Worm (Caenorhabditis elegans) whole organism, L3 larva: ENCODE data around the gene fbxa-12.

Experiments
- ceh-28 ChIP-seq: fragments of 150-350 bp; optimal IDR thresholded peaks from 2 replicates; lab custom pipeline; 2014; ENCODE audit warnings: missing biosample characterization, missing genetic modification reagents, missing genetic modification characterization
- ceh-82 ChIP-seq: fragments of 150-350 bp; optimal IDR thresholded peaks from 2 replicates; lab custom pipeline; 2014; ENCODE audit warnings: missing biosample characterization, missing genetic modification characterization
- ceh-9 ChIP-seq: sonication (generic microtip); optimal IDR thresholded peaks from 2 replicates; lab custom pipeline; 2018; ENCODE audit warnings: missing biosample characterization, missing genetic modification characterization
- daf-12 ChIP-seq: fragments of 150-350 bp; optimal IDR thresholded peaks from 2 replicates; lab custom pipeline; 2014; ENCODE audit warnings: missing biosample characterization, missing genetic modification reagents, missing genetic modification characterization
- egl-27 ChIP-seq: sonication (generic microtip); optimal IDR thresholded peaks from 4 replicates; lab custom pipeline; 2017; ENCODE audit warnings: missing biosample characterization, missing genetic modification reagents, missing genetic modification characterization
- egl-5 ChIP-seq: fragments of 150-350 bp; optimal IDR thresholded peaks from 2 replicates; lab custom pipeline; 2017; ENCODE audit warnings: missing biosample characterization, missing genetic modification reagents, missing genetic modification characterization, inconsistent platforms
- elt-1 ChIP-seq: fragments of 150-350 bp; optimal IDR thresholded peaks from 2 replicates; lab custom pipeline; 2014; ENCODE audit warnings: missing biosample characterization, missing genetic modification characterization
- elt-2 ChIP-seq: sonication (generic microtip); optimal IDR thresholded peaks from 2 replicates; lab custom pipeline; 2016; ENCODE audit warnings: missing genetic modification reagents, mild to moderate bottlenecking, missing genetic modification characterization, missing compliant biosample characterization
- elt-3 ChIP-seq, 3 experiments: fragments of 150-350 bp in 1 of 3; sonication (generic microtip) in 2 of 3; optimal IDR thresholded peaks; 2 replicates in 2 of 3; 4 replicates in 1 of 3; lab custom pipeline; 2014 to 2017; ENCODE audit warnings: missing biosample characterization in 3 of 3, missing genetic modification characterization in 3 of 3
- eor-1 ChIP-seq, 2 experiments: fragments of 150-350 bp; optimal IDR thresholded peaks; 2 replicates each; lab custom pipeline; 2014 to 2018; ENCODE audit warnings: missing biosample characterization in 2 of 2, missing genetic modification characterization in 2 of 2
- fkh-10 ChIP-seq: sonication (generic microtip); optimal IDR thresholded peaks from 2 replicates; lab custom pipeline; 2017; ENCODE audit warnings: missing biosample characterization, missing genetic modification reagents, missing genetic modification characterization
- fkh-2 ChIP-seq: fragments of 150-350 bp; optimal IDR thresholded peaks from 2 replicates; lab custom pipeline; 2014; ENCODE audit warnings: missing biosample characterization, missing genetic modification reagents, missing genetic modification characterization
- fos-1 ChIP-seq: fragments of 150-350 bp; optimal IDR thresholded peaks from 2 replicates; lab custom pipeline; 2014; ENCODE audit warnings: missing biosample characterization, missing genetic modification characterization
- jun-1 ChIP-seq: fragments of 150-350 bp; optimal IDR thresholded peaks from 2 replicates; lab custom pipeline; 2014; ENCODE audit warnings: missing biosample characterization, missing genetic modification reagents, missing genetic modification characterization
- lin-15B ChIP-seq: fragments of 150-350 bp; optimal IDR thresholded peaks from 2 replicates; lab custom pipeline; 2014; ENCODE audit warnings: missing biosample characterization, missing genetic modification characterization
- lsy-12 ChIP-seq: sonication (generic microtip); optimal IDR thresholded peaks from 2 replicates; lab custom pipeline; 2016; ENCODE audit warnings: mild to moderate bottlenecking, missing genetic modification characterization, missing compliant biosample characterization
- mml-1 ChIP-seq: fragments of 150-350 bp; sonication (generic microtip); optimal IDR thresholded peaks from 3 replicates; lab custom pipeline; 2014; ENCODE audit warnings: missing biosample characterization, missing genetic modification characterization
- nfya-1 ChIP-seq: sonication (generic microtip); optimal IDR thresholded peaks from 2 replicates; lab custom pipeline; 2017; ENCODE audit warnings: missing genetic modification characterization, mild to moderate bottlenecking, missing compliant biosample characterization, antibody characterized with exemption, moderate library complexity; ENCODE audit not compliant: insufficient read depth
- nhr-11 ChIP-seq: fragments of 150-350 bp; optimal IDR thresholded peaks from 2 replicates; lab custom pipeline; 2014; ENCODE audit warnings: missing biosample characterization, missing genetic modification characterization
- nhr-12 ChIP-seq: fragments of 150-350 bp; optimal IDR thresholded peaks from 2 replicates; lab custom pipeline; 2014; ENCODE audit warnings: missing biosample characterization, missing genetic modification characterization
- nhr-23 ChIP-seq: fragments of 150-350 bp; optimal IDR thresholded peaks from 2 replicates; lab custom pipeline; 2014; ENCODE audit warnings: missing biosample characterization, missing genetic modification reagents, missing genetic modification characterization
- nhr-237 ChIP-seq: fragments of 150-350 bp; optimal IDR thresholded peaks from 2 replicates; lab custom pipeline; 2014; ENCODE audit warnings: missing biosample characterization, missing genetic modification characterization
- nhr-28 ChIP-seq: fragments of 150-350 bp; optimal IDR thresholded peaks from 2 replicates; lab custom pipeline; 2014; ENCODE audit warnings: missing biosample characterization, missing genetic modification characterization
- nhr-77 ChIP-seq: fragments of 150-350 bp; optimal IDR thresholded peaks from 2 replicates; lab custom pipeline; 2014; ENCODE audit warnings: missing biosample characterization, missing genetic modification characterization
- pha-4 ChIP-seq: fragments of 150-350 bp; optimal IDR thresholded peaks from 2 replicates; lab custom pipeline; 2014; ENCODE audit warnings: missing biosample characterization, missing genetic modification reagents, missing genetic modification characterization
- pqm-1 ChIP-seq: fragments of 150-350 bp; optimal IDR thresholded peaks from 2 replicates; lab custom pipeline; 2017; ENCODE audit warnings: missing biosample characterization, missing genetic modification characterization, inconsistent platforms
- sea-2 ChIP-seq: fragments of 150-350 bp; sonication (generic microtip); optimal IDR thresholded peaks from 4 replicates; lab custom pipeline; 2014; ENCODE audit warnings: missing biosample characterization, missing genetic modification reagents, missing genetic modification characterization
- snpc-4 ChIP-seq: fragments of 150-350 bp; optimal IDR thresholded peaks from 2 replicates; lab custom pipeline; 2014; ENCODE audit warnings: missing biosample characterization, missing genetic modification characterization
- unc-39 ChIP-seq: sonication (generic microtip); optimal IDR thresholded peaks from 4 replicates; lab custom pipeline; 2017; ENCODE audit warnings: missing biosample characterization, missing genetic modification characterization
- unc-62 ChIP-seq: fragments of 150-350 bp; sonication (generic microtip); optimal IDR thresholded peaks from 4 replicates; lab custom pipeline; 2014; ENCODE audit warnings: missing biosample characterization, missing genetic modification reagents, missing genetic modification characterization
- zag-1 ChIP-seq: fragments of 150-350 bp; optimal IDR thresholded peaks from 2 replicates; lab custom pipeline; 2014; ENCODE audit warnings: missing biosample characterization, missing genetic modification characterization
- ztf-4 ChIP-seq: fragments of 150-350 bp; optimal IDR thresholded peaks from 2 replicates; lab custom pipeline; 2014; ENCODE audit warnings: missing biosample characterization, missing genetic modification characterization

The fbxa-12 gene

ce11 chrIII:2223932-2224331 is 4.4 kb downstream of the fbxa-12 start, which contains the start of gene srd-65:
TSS of gene srd-65 (minus strand) at chrIII:2224032.
- no peak for TF ChIP-seq unc-62
- TF ChIP-seq zag-1 (tag; lab: Kevin White, UChicago), result no peak
- TF ChIP-seq nhr-28 (tag; lab: Kevin White, UChicago), result no peak
- TF ChIP-seq lsy-12 (tag; lab: Kevin White, UChicago), result no peak
- no peak for TF ChIP-seq mml-1 (tag; lab: Kevin White, UChicago)
- TF ChIP-seq nhr-23 (tag; lab: Kevin White, UChicago), result no peak
- no peak for TF ChIP-seq egl-27 (tag; lab: Kevin White, UChicago)
- TF ChIP-seq ceh-28 (tag; lab: Kevin White, UChicago), result no peak

DNA sequence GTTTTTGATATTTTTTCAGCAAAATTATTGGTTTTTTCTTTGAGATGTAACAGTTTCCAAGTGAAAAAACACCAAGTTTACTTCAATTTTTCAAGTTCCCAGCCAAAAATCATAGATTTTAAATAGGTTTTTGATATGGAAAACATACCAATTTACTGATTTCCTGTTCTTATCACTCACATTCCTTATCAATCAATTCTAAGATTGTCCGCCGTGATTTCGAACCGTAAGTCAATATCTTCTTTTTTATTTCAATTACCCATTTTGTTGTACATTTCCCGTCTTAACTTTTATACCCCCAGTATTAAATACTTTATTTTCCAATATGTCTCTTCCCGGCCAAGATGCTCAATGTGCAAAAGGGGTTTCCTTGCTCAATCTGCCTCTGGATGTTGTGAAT is 5.0 kb downstream of the fbxa-12 start, which contains the start of gene fbxa-38:
TSS of gene fbxa-38 (plus strand) at position 195 of the 400 bp plus-strand sequence.
- TF ChIP-seq mml-1 (tag; lab: Kevin White, UChicago) (no peak), unc-39 (tag; lab: Kevin White, UChicago) (no peak), egl-27 (tag; lab: Kevin White, UChicago) (no peak), elt-1 (tag; lab: Kevin White, UChicago) (no peak), nhr-11 (tag; lab: Kevin White, UChicago) (no peak), ceh-28 (tag; lab: Kevin White, UChicago) (no peak), nhr-237 (tag; lab: Kevin White, UChicago) (no peak), elt-2 (tag; lab: Kevin White, UChicago) (no peak), elt-3 (tag; optimal IDR thresholded peaks at IDR 0.05; lab: Kevin White, UChicago) (no peak), pqm-1 (no peak), ceh-82 (tag; lab: Kevin White, UChicago) (no peak), snpc-4 (no peak), fkh-10 (GFP tag; lab: Kevin White, UChicago) (no peak), ceh-9 (no peak), unc-62 (no peak), lin-15B (tag; lab: Kevin White, UChicago) (no peak), nhr-77 (tag; lab: Kevin White, UChicago) (no peak), ztf-4 (tag; lab: Kevin White, UChicago) (no peak), nhr-28 (tag; lab: Kevin White, UChicago) (no peak)

DNA sequence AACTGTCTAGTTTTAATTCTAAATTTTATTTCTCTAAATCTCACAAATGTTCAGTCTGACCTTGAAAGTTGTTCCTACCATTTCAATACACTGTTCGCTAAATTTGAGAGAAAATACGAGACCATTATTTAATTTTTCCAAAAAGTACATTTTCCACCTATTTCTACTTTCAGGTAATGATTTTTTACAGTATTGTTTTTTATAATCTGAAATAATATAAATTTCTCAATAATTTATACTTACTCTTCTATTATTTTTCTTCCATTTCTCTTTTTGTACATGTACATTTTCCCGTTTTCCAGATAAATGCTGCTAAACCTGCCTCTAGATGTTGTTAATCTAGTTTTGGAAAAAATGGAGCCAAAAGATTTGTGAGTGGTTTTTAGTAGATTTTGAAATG is 7.9 kb downstream of the fbxa-12 start, which contains the start of gene fbxa-62:
TSS of gene fbxa-62 (plus strand) at position 301 of the 400 bp plus-strand sequence.
- TF ChIP-seq jun-1 (tag; lab: Kevin White, UChicago) (no peak), nhr-12 (no peak), nhr-23 (tag; lab: Kevin White, UChicago) (no peak), egl-5 (tag; lab: Kevin White, UChicago) (no peak), daf-12 (tag; lab: Kevin White, UChicago) (no peak), eor-1 (tag; optimal IDR thresholded peaks at IDR 0.05; lab: Kevin White, UChicago) (no peak), pha-4 (no peak), fos-1 (tag; lab: Kevin White, UChicago) (no peak), sea-2 (GFP tag; lab: Kevin White, UChicago) (no peak), fkh-2 (no peak), nhr-237 (tag; lab: Kevin White, UChicago) (no peak)
- TF ChIP-seq, all 47 proteins: peak for 0

DNA sequence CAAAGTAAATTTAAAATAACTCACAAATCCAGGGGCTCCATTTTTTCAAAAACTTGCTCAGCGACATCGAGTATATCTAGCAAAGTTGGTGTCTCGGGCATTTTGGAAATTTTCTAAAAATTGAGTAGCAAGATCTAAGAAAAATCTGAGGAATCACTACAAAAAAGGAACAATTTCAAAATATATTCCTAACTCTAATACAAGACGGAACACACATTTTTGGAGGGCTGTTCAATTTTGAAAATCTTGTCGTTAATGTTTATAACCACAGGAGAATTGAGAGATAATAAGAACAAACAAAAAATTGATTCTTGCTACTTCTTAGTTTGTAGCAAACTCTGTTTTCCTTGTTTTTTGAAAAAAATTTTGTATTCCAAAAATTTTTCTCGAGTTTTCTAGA is 12.9 kb downstream of the fbxa-12 start, which contains the start of gene fbxa-47:
TSS of gene fbxa-47 (minus strand) at position 101 of the 400 bp plus-strand sequence.
- no peak for TF ChIP-seq pha-4
- TF ChIP-seq daf-12 (tag; lab: Kevin White, UChicago), result no peak
- TF ChIP-seq, all 47 proteins: peak for 0

- TF ChIP-seq pha-4 (peak; percentile 61), ceh-28 (tag; lab: Kevin White, UChicago) (no peak), nfya-1 (tag; lab: Kevin White, UChicago) (no peak)
Measured at ce11 chrIII:2233399-2233798, 13.9 kb downstream of the fbxa-12 start.
